Fruit fly (Drosophila melanogaster) whole organism, embryonic: Measurements from ENCODE around the gene asun.

Source experiments
- Abd-B ChIP-seq: fragments of 200-800 bp; sonication (Bioruptor generic); optimal IDR thresholded peaks from 2 replicates; lab custom pipeline; 2018; ENCODE audit warnings: missing biosample characterization, mild to moderate bottlenecking, missing genetic modification characterization, moderate library complexity
- Bgb ChIP-seq: fragments of 200-800 bp; sonication (Bioruptor generic); IDR thresholded peaks from 2 replicates; pipeline ENCODE4 v1.3.6; 2022; ENCODE audit warnings: missing biosample characterization, missing genetic modification characterization; ENCODE audit not compliant: partially characterized antibody
- CG10654 ChIP-seq: fragments of 200-800 bp; sonication (Bioruptor generic); optimal IDR thresholded peaks from 2 replicates; lab custom pipeline; 2016; ENCODE audit warnings: missing biosample characterization, missing genetic modification characterization
- CG1602 ChIP-seq: fragments of 200-800 bp; sonication (Bioruptor generic); optimal IDR thresholded peaks from 3 replicates; lab custom pipeline; 2016; ENCODE audit warnings: missing biosample characterization, missing genetic modification characterization
- CG17359 ChIP-seq: fragments of 200-800 bp; sonication (Bioruptor generic); optimal IDR thresholded peaks from 3 replicates; lab custom pipeline; 2018; ENCODE audit warnings: missing biosample characterization, mild to moderate bottlenecking, missing genetic modification characterization, moderate library complexity
- CG1832 ChIP-seq: fragments of 200-800 bp; sonication (Bioruptor generic); optimal IDR thresholded peaks from 2 replicates; lab custom pipeline; 2017; ENCODE audit warnings: missing biosample characterization, mild to moderate bottlenecking, missing genetic modification characterization, inconsistent platforms
- CG2712 ChIP-seq: fragments of 200-800 bp; optimal IDR thresholded peaks from 3 replicates; lab custom pipeline; 2019; ENCODE audit warnings: missing biosample characterization, mild to moderate bottlenecking, missing genetic modification characterization, moderate library complexity
- CG33213 ChIP-seq: fragments of 200-800 bp; sonication (Bioruptor generic); optimal IDR thresholded peaks from 3 replicates; lab custom pipeline; 2016; ENCODE audit warnings: missing biosample characterization, missing genetic modification characterization
- CG4360 ChIP-seq: fragments of 200-800 bp; sonication (Bioruptor generic); IDR thresholded peaks from 2 replicates; pipeline ENCODE4 v1.3.6; 2022; ENCODE audit warnings: missing biosample characterization, missing genetic modification characterization
- CG4730 ChIP-seq: fragments of 200-800 bp; sonication (Bioruptor generic); IDR thresholded peaks from 2 replicates; pipeline ENCODE4 v1.3.6; 2022; ENCODE audit warnings: missing biosample characterization, missing genetic modification characterization
- CG4820 ChIP-seq: fragments of 200-800 bp; sonication (Bioruptor generic); optimal IDR thresholded peaks from 3 replicates; lab custom pipeline; 2016; ENCODE audit warnings: missing biosample characterization, missing genetic modification characterization
- CG6689 ChIP-seq: fragments of 200-800 bp; sonication (Bioruptor generic); IDR thresholded peaks from 2 replicates; pipeline ENCODE4 v1.3.6; 2022; ENCODE audit warnings: missing biosample characterization, missing genetic modification characterization
- CG7357 ChIP-seq: fragments of 200-800 bp; sonication (Bioruptor generic); IDR thresholded peaks from 3 replicates; pipeline ENCODE4 v1.3.6; 2022; ENCODE audit warnings: missing biosample characterization, missing genetic modification characterization
- CG7786 ChIP-seq: fragments of 200-800 bp; sonication (Bioruptor generic); optimal IDR thresholded peaks from 2 replicates; lab custom pipeline; 2016; ENCODE audit warnings: missing biosample characterization, missing genetic modification characterization
- CG7987 ChIP-seq: fragments of 200-800 bp; sonication (Bioruptor generic); optimal IDR thresholded peaks from 2 replicates; lab custom pipeline; 2018; ENCODE audit warnings: missing biosample characterization, mild to moderate bottlenecking, missing genetic modification characterization, moderate library complexity
- CG9215 ChIP-seq: fragments of 200-800 bp; sonication (Bioruptor generic); IDR thresholded peaks from 2 replicates; pipeline ENCODE4 v1.3.6; 2022; ENCODE audit warnings: missing biosample characterization, missing genetic modification characterization
- Fer2 ChIP-seq: fragments of 200-800 bp; sonication (Bioruptor generic); optimal IDR thresholded peaks from 2 replicates; lab custom pipeline; 2018; ENCODE audit warnings: missing biosample characterization, mild to moderate bottlenecking, missing genetic modification characterization, moderate library complexity
- Fer3 ChIP-seq: fragments of 200-800 bp; sonication (Bioruptor generic); optimal IDR thresholded peaks from 2 replicates; lab custom pipeline; 2018; ENCODE audit warnings: missing biosample characterization, mild to moderate bottlenecking, missing genetic modification characterization, moderate library complexity
- H2.0 ChIP-seq: fragments of 200-800 bp; sonication (Bioruptor generic); IDR thresholded peaks from 2 replicates; pipeline ENCODE4 v1.3.6; 2022; ENCODE audit warnings: missing biosample characterization, missing genetic modification characterization
- Hr3 ChIP-seq: fragments of 200-800 bp; sonication (Bioruptor generic); optimal IDR thresholded peaks from 3 replicates; lab custom pipeline; 2016; ENCODE audit warnings: missing biosample characterization, missing genetic modification characterization
- Hr39 ChIP-seq: fragments of >200 bp; optimal IDR thresholded peaks from 2 replicates; lab custom pipeline; 2017
- Hsf ChIP-seq: fragments of 200-800 bp; sonication (Bioruptor generic); optimal IDR thresholded peaks from 3 replicates; lab custom pipeline; 2016; ENCODE audit warnings: missing biosample characterization, missing genetic modification characterization
- Lpt ChIP-seq: fragments of >200 bp; optimal IDR thresholded peaks from 2 replicates; lab custom pipeline; 2018; ENCODE audit warnings: missing biosample characterization, missing genetic modification characterization
- Myb ChIP-seq: fragments of 200-800 bp; sonication (Bioruptor generic); optimal IDR thresholded peaks from 2 replicates; lab custom pipeline; 2016; ENCODE audit warnings: missing biosample characterization, missing genetic modification characterization
- NFAT ChIP-seq: fragments of 200-800 bp; sonication (Bioruptor generic); IDR thresholded peaks from 2 replicates; pipeline ENCODE4 v1.3.6; 2022; ENCODE audit warnings: missing biosample characterization, missing genetic modification characterization
- Trl ChIP-seq, 3 experiments: fragments of >200 bp in 2 of 3; fragments of 200-800 bp in 1 of 3; sonication (Bioruptor generic) in 1 of 3; optimal IDR thresholded peaks; 2 replicates in 1 of 3; 3 replicates in 2 of 3; lab custom pipeline; 2016 to 2017; ENCODE audit warnings: missing biosample characterization in 1 of 3, missing genetic modification characterization in 1 of 3
- Usf ChIP-seq: fragments of 200-800 bp; sonication (Bioruptor generic); optimal IDR thresholded peaks from 2 replicates; lab custom pipeline; 2017; ENCODE audit warnings: missing genotype, missing biosample characterization, missing genetic modification characterization
- abd-A ChIP-seq: fragments of 200-800 bp; sonication (Bioruptor generic); optimal IDR thresholded peaks from 3 replicates; lab custom pipeline; 2019; ENCODE audit warnings: missing biosample characterization, mild to moderate bottlenecking, missing genetic modification characterization, moderate library complexity
- ase ChIP-seq: fragments of 200-800 bp; sonication (Bioruptor generic); IDR thresholded peaks from 3 replicates; pipeline ENCODE4 v1.3.6; 2022; ENCODE audit warnings: missing biosample characterization, missing genetic modification characterization
- bab2 ChIP-seq: fragments of 200-800 bp; sonication (Bioruptor generic); optimal IDR thresholded peaks from 2 replicates; lab custom pipeline; 2016; ENCODE audit warnings: missing biosample characterization, missing genetic modification characterization
- bigmax ChIP-seq: fragments of 200-800 bp; sonication (Bioruptor generic); optimal IDR thresholded peaks from 2 replicates; lab custom pipeline; 2018; ENCODE audit warnings: missing biosample characterization, mild to moderate bottlenecking, missing genetic modification characterization
- chif ChIP-seq, 2 experiments: fragments of 200-800 bp; sonication (Bioruptor generic); optimal IDR thresholded peaks; 3 replicates each; lab custom pipeline; 2016; ENCODE audit warnings: missing biosample characterization in 2 of 2, missing genetic modification characterization in 2 of 2
- chinmo ChIP-seq: fragments of 200-800 bp; sonication (Bioruptor generic); IDR thresholded peaks from 4 replicates; pipeline ENCODE4 v1.3.6; 2022; ENCODE audit warnings: missing biosample characterization, missing genetic modification characterization; ENCODE audit not compliant: partially characterized antibody
- corto ChIP-seq: fragments of 200-800 bp; sonication (Bioruptor generic); optimal IDR thresholded peaks from 2 replicates; lab custom pipeline; 2016; ENCODE audit warnings: missing biosample characterization, mild to moderate bottlenecking, missing genetic modification characterization, moderate library complexity
- dimm ChIP-seq: fragments of 200-800 bp; sonication (Bioruptor generic); IDR thresholded peaks from 2 replicates; pipeline ENCODE4 v1.3.6; 2022; ENCODE audit warnings: missing biosample characterization, missing genetic modification characterization
- ewg ChIP-seq: fragments of 200-800 bp; sonication (Bioruptor generic); optimal IDR thresholded peaks from 3 replicates; lab custom pipeline; 2017; ENCODE audit warnings: mild to moderate bottlenecking, missing biosample characterization, missing genetic modification reagents, missing genetic modification characterization
- gem ChIP-seq: fragments of 200-800 bp; sonication (Bioruptor generic); optimal IDR thresholded peaks from 2 replicates; lab custom pipeline; 2019; ENCODE audit warnings: missing biosample characterization, mild to moderate bottlenecking, missing genetic modification characterization, moderate library complexity
- grn ChIP-seq: fragments of 200-800 bp; sonication (Bioruptor generic); optimal IDR thresholded peaks from 3 replicates; lab custom pipeline; 2017; ENCODE audit warnings: missing biosample characterization, missing genetic modification characterization
- gro ChIP-seq: fragments of 200-800 bp; sonication (Bioruptor generic); optimal IDR thresholded peaks from 2 replicates; lab custom pipeline; 2016; ENCODE audit warnings: missing biosample characterization, missing genetic modification characterization
- ham ChIP-seq: fragments of 200-800 bp; sonication (Bioruptor generic); IDR thresholded peaks from 2 replicates; pipeline ENCODE4 v1.3.6; 2022; ENCODE audit warnings: missing biosample characterization, missing genetic modification characterization
- org-1 ChIP-seq: fragments of 200-800 bp; sonication (Bioruptor generic); optimal IDR thresholded peaks from 2 replicates; lab custom pipeline; 2017; ENCODE audit warnings: missing biosample characterization, missing genetic modification characterization
- pan ChIP-seq, 4 experiments: fragments of >200 bp in 3 of 4; fragments of 200-800 bp in 1 of 4; sonication (Bioruptor generic) in 1 of 4; optimal IDR thresholded peaks in 3 of 4; IDR thresholded peaks in 1 of 4; 2 replicates each; pipeline versions ENCODE4 v1.3.6 to Lab custom; 2017 to 2022; ENCODE audit warnings: missing biosample characterization in 2 of 4, missing genetic modification characterization in 2 of 4, mixed read lengths in 1 of 4
- pzg ChIP-seq: fragments of 200-800 bp; sonication (Bioruptor generic); optimal IDR thresholded peaks from 3 replicates; lab custom pipeline; 2018; ENCODE audit warnings: missing biosample characterization, mild to moderate bottlenecking, missing genetic modification characterization, moderate library complexity
- shn ChIP-seq: fragments of 200-800 bp; sonication (Bioruptor generic); optimal IDR thresholded peaks from 3 replicates; lab custom pipeline; 2016; ENCODE audit warnings: missing biosample characterization, missing genetic modification characterization
- so ChIP-seq: fragments of 200-800 bp; sonication (Bioruptor generic); IDR thresholded peaks from 3 replicates; pipeline ENCODE4 v1.3.6; 2022; ENCODE audit warnings: missing biosample characterization, missing genetic modification characterization
- sug ChIP-seq: fragments of 200-800 bp; optimal IDR thresholded peaks from 2 replicates; lab custom pipeline; 2019; ENCODE audit warnings: missing biosample characterization, mild to moderate bottlenecking, missing genetic modification characterization, moderate library complexity
- tio ChIP-seq: fragments of 200-800 bp; sonication (Bioruptor generic); optimal IDR thresholded peaks from 2 replicates; lab custom pipeline; 2017; ENCODE audit warnings: missing biosample characterization, missing genetic modification characterization, inconsistent platforms
- trem ChIP-seq: fragments of 200-800 bp; optimal IDR thresholded peaks from 3 replicates; lab custom pipeline; 2019; ENCODE audit warnings: missing biosample characterization, mild to moderate bottlenecking, missing genetic modification characterization, moderate library complexity
- vnd ChIP-seq: fragments of 200-800 bp; sonication (Bioruptor generic); IDR thresholded peaks from 3 replicates; pipeline ENCODE4 v1.3.6; 2022; ENCODE audit warnings: missing biosample characterization, missing genetic modification characterization; ENCODE audit not compliant: partially characterized antibody

The asun gene

dm6 chr3R:16224415-16225165, 39.5 kb upstream of the asun start (continued):
- TF ChIP-seq pzg (GFP tag; lab: Kevin White, UChicago) = peak; percentile 11
- TF ChIP-seq Bgb (GFP tag; lab: Robert Waterston, UW) = no peak
- TF ChIP-seq CG7357 (GFP tag; lab: Robert Waterston, UW) = peak; percentile 94
- peak; percentile 98 for TF ChIP-seq Fer3 (tag; lab: Kevin White, UChicago)
- peak; percentile 94 for TF ChIP-seq shn (GFP tag; lab: Kevin White, UChicago)
- no peak for TF ChIP-seq so (GFP tag; lab: Robert Waterston, UW)
- TF ChIP-seq chinmo (GFP tag; lab: Robert Waterston, UW) = no peak
- peak; percentile 96 for TF ChIP-seq abd-A
- TF ChIP-seq CG4730 (GFP tag; lab: Robert Waterston, UW) = no peak
- peak; percentile 95 for TF ChIP-seq CG1602 (GFP tag; lab: Kevin White, UChicago)
- TF ChIP-seq corto (GFP tag; lab: Kevin White, UChicago) = peak; percentile 73
- TF ChIP-seq trem = peak; percentile 95
- TF ChIP-seq sug (tag; lab: Kevin White, UChicago) = peak; percentile 85
- no peak for TF ChIP-seq NFAT (GFP tag; lab: Robert Waterston, UW)
- no peak for TF ChIP-seq Lpt
- no peak for TF ChIP-seq CG1832 (GFP tag; lab: Kevin White, UChicago)
- no peak for TF ChIP-seq pan (optimal IDR thresholded peaks at IDR 0.05; lab: Kevin White, UChicago)
- no peak for TF ChIP-seq pan (GFP tag; optimal IDR thresholded peaks at IDR 0.05 in 1 of 2, IDR thresholded peaks at IDR 0.05 in 1 of 2)
- TF ChIP-seq Trl (optimal IDR thresholded peaks at IDR 0.05; lab: Kevin White, UChicago) = peak; percentile 96 to 97
- peak; percentile 98 for TF ChIP-seq Trl (GFP tag; optimal IDR thresholded peaks at IDR 0.05; lab: Kevin White, UChicago)
- no peak for TF ChIP-seq CG4360 (GFP tag; lab: Robert Waterston, UW)
- peak; percentile 94 for TF ChIP-seq Fer2 (tag; lab: Kevin White, UChicago)
- TF ChIP-seq Hr39 = no peak
- peak; percentile 93 for TF ChIP-seq ewg (GFP tag; lab: Kevin White, UChicago)
- TF ChIP-seq chif (GFP tag; optimal IDR thresholded peaks at IDR 0.05; lab: Kevin White, UChicago) = peak; percentile 97
- TF ChIP-seq ham (GFP tag; lab: Robert Waterston, UW) = no peak
- TF ChIP-seq tio = peak; percentile 94
- TF ChIP-seq ase = no peak
- TF ChIP-seq Usf (GFP tag; lab: Kevin White, UChicago) = peak; percentile 89
- TF ChIP-seq Hr3 (GFP tag; lab: Kevin White, UChicago) = peak; percentile 96
- TF ChIP-seq org-1 (GFP tag; lab: Kevin White, UChicago) = peak; percentile 97
- peak; percentile 97 for TF ChIP-seq gro (GFP tag; lab: Kevin White, UChicago)
- peak; percentile 97 for TF ChIP-seq Hsf (GFP tag; lab: Kevin White, UChicago)
- no peak for TF ChIP-seq CG6689 (GFP tag; lab: Robert Waterston, UW)
- TF ChIP-seq vnd (GFP tag; lab: Robert Waterston, UW) = no peak
- peak; percentile 97 for TF ChIP-seq Abd-B (GFP tag; lab: Kevin White, UChicago)
- TF ChIP-seq bigmax (GFP tag; lab: Kevin White, UChicago) = peak; percentile 78
- TF ChIP-seq dimm (GFP tag; lab: Robert Waterston, UW) = no peak
- TF ChIP-seq CG10654 (GFP tag; lab: Kevin White, UChicago) = peak; percentile 96
- TF ChIP-seq CG9215 (GFP tag; lab: Robert Waterston, UW) = no peak
- TF ChIP-seq CG33213 (GFP tag; lab: Kevin White, UChicago) = peak; percentile 96
- peak; percentile 97 for TF ChIP-seq CG4820 (GFP tag; lab: Kevin White, UChicago)
- peak; percentile 90 for TF ChIP-seq CG7987 (GFP tag; lab: Kevin White, UChicago)
- peak; percentile 99 for TF ChIP-seq gem (tag; lab: Kevin White, UChicago)
- TF ChIP-seq CG7786 (GFP tag; lab: Kevin White, UChicago) = peak; percentile 98
- peak; percentile 98 for TF ChIP-seq bab2 (GFP tag; lab: Kevin White, UChicago)
- peak; percentile 89 for TF ChIP-seq Myb
- TF ChIP-seq CG17359 (tag; lab: Kevin White, UChicago) = peak; percentile 99
- peak; percentile 99 for TF ChIP-seq CG2712 (tag; lab: Kevin White, UChicago)
- peak; percentile 75 for TF ChIP-seq grn (GFP tag; lab: Kevin White, UChicago)
- TF ChIP-seq H2.0 = no peak
